Fruit fly (Drosophila melanogaster) whole organism, wandering third instar larva: ENCODE results near the gene Caper.

ENCODE experiments used
- Abd-B ChIP-seq: fragments of >200 bp; optimal IDR thresholded peaks from 2 replicates; lab custom pipeline; 2017; ENCODE audit warnings: missing biosample characterization, missing genetic modification characterization
- CG32264 ChIP-seq: fragments of 200-800 bp; sonication (Bioruptor generic); optimal IDR thresholded peaks from 2 replicates; lab custom pipeline; 2016; ENCODE audit warnings: missing biosample characterization, missing genetic modification characterization
- CG9705 ChIP-seq: fragments of 200-800 bp; sonication (Bioruptor generic); optimal IDR thresholded peaks from 2 replicates; lab custom pipeline; 2018; ENCODE audit warnings: missing biosample characterization, mild to moderate bottlenecking, missing genetic modification characterization
- CrebA ChIP-seq: fragments of 200-800 bp; sonication (Bioruptor generic); optimal IDR thresholded peaks from 2 replicates; lab custom pipeline; 2016; ENCODE audit warnings: missing biosample characterization, mild to moderate bottlenecking, missing genetic modification characterization, borderline replicate concordance
- Dfd ChIP-seq: fragments of >200 bp; optimal IDR thresholded peaks from 2 replicates; lab custom pipeline; 2017; ENCODE audit warnings: missing biosample characterization, missing genetic modification characterization
- Dif ChIP-seq: fragments of 200-275, 200-300 bp; sonication (Bioruptor generic); optimal IDR thresholded peaks from 2 replicates; lab custom pipeline; 2018; ENCODE audit warnings: missing biosample characterization, missing genetic modification characterization; ENCODE audit not compliant: partially characterized antibody
- GATAd ChIP-seq: sonication (Bioruptor generic); optimal IDR thresholded peaks from 2 replicates; lab custom pipeline; 2016; ENCODE audit warnings: missing biosample characterization, missing genetic modification characterization
- HLH106 ChIP-seq: fragments of 200-800 bp; optimal IDR thresholded peaks from 3 replicates; lab custom pipeline; 2019; ENCODE audit warnings: missing biosample characterization, mild to moderate bottlenecking, missing genetic modification characterization, moderate library complexity
- Hnf4 ChIP-seq: fragments of 200-800 bp; sonication (Bioruptor generic); optimal IDR thresholded peaks from 2 replicates; lab custom pipeline; 2016; ENCODE audit warnings: missing biosample characterization, mild to moderate bottlenecking, missing genetic modification characterization
- Hr78 ChIP-seq: fragments of >200 bp; optimal IDR thresholded peaks from 2 replicates; lab custom pipeline; 2017; ENCODE audit warnings: missing biosample characterization, missing genetic modification characterization
- Hr83 ChIP-seq: fragments of 200-300 bp; sonication (Bioruptor generic); optimal IDR thresholded peaks from 2 replicates; lab custom pipeline; 2016; ENCODE audit warnings: missing biosample characterization, mild to moderate bottlenecking, missing genetic modification characterization, moderate library complexity; ENCODE audit not compliant: poor library complexity, severe bottlenecking
- Jra ChIP-seq: sonication (Bioruptor generic); optimal IDR thresholded peaks from 2 replicates; lab custom pipeline; 2016; ENCODE audit warnings: missing biosample characterization, missing genetic modification characterization
- Mio ChIP-seq: sonication (Bioruptor generic); optimal IDR thresholded peaks from 2 replicates; lab custom pipeline; 2016; ENCODE audit warnings: missing biosample characterization, missing genetic modification characterization
- Myc ChIP-seq: fragments of >200 bp; optimal IDR thresholded peaks from 2 replicates; lab custom pipeline; 2017
- N ChIP-seq: fragments of >200 bp; optimal IDR thresholded peaks from 2 replicates; lab custom pipeline; 2018; ENCODE audit warnings: missing biosample characterization, missing external identifiers, missing genetic modification characterization
- OdsH ChIP-seq: fragments of 200-800 bp; sonication (Bioruptor generic); optimal IDR thresholded peaks from 2 replicates; lab custom pipeline; 2016; ENCODE audit warnings: missing biosample characterization, mild to moderate bottlenecking, missing genetic modification characterization
- Rel ChIP-seq, 2 experiments: fragments of 200-800 bp; sonication (Bioruptor generic) in 1 of 2; optimal IDR thresholded peaks; 2 replicates in 1 of 2; 3 replicates in 1 of 2; lab custom pipeline; 2016 to 2019; ENCODE audit warnings: mild to moderate bottlenecking in 2 of 2, missing biosample characterization in 2 of 2, missing genetic modification characterization in 2 of 2, moderate library complexity in 1 of 2
- Sp1 ChIP-seq: fragments of 200-800 bp; sonication (Bioruptor generic); optimal IDR thresholded peaks from 3 replicates; lab custom pipeline; 2019; ENCODE audit warnings: missing biosample characterization, mild to moderate bottlenecking, missing genetic modification characterization, moderate library complexity
- Vsx2 ChIP-seq: fragments of 200-300, 225-300 bp; sonication (Bioruptor generic); optimal IDR thresholded peaks from 2 replicates; lab custom pipeline; 2018; ENCODE audit warnings: missing biosample characterization, missing genetic modification characterization; ENCODE audit not compliant: partially characterized antibody
- br ChIP-seq: fragments of 200-800 bp; sonication (Bioruptor generic); optimal IDR thresholded peaks from 2 replicates; lab custom pipeline; 2016; ENCODE audit warnings: missing biosample characterization, missing genetic modification characterization
- brk ChIP-seq: fragments of 200-800 bp; sonication (Bioruptor generic); optimal IDR thresholded peaks from 2 replicates; lab custom pipeline; 2016; ENCODE audit warnings: missing biosample characterization, mild to moderate bottlenecking, missing genetic modification characterization
- dl ChIP-seq, 2 experiments: fragments of 175-275, 200-275 bp in 1 of 2; fragments of 200-275 bp in 1 of 2; sonication (Bioruptor generic); optimal IDR thresholded peaks; lab custom pipeline; 2018; ENCODE audit warnings: mild to moderate bottlenecking in 2 of 2, missing biosample characterization in 2 of 2, missing genetic modification characterization in 2 of 2, moderate library complexity in 2 of 2; ENCODE audit not compliant: partially characterized antibody in 2 of 2, insufficient read depth in 1 of 2
- dmrt93B ChIP-seq: fragments of 200-800 bp; sonication (Bioruptor generic); optimal IDR thresholded peaks from 2 replicates; lab custom pipeline; 2018; ENCODE audit warnings: missing biosample characterization, mild to moderate bottlenecking, missing genetic modification characterization
- dsf ChIP-seq: sonication (Bioruptor generic); optimal IDR thresholded peaks from 2 replicates; lab custom pipeline; 2016; ENCODE audit warnings: missing biosample characterization, missing genetic modification characterization, borderline replicate concordance
- ey ChIP-seq: fragments of 200-800 bp; sonication (Bioruptor generic); optimal IDR thresholded peaks from 2 replicates; lab custom pipeline; 2016; ENCODE audit warnings: missing biosample characterization, missing genetic modification characterization
- foxo ChIP-seq, 2 experiments: fragments of 200-800 bp; sonication (Bioruptor generic); optimal IDR thresholded peaks; 2 replicates in 1 of 2; 3 replicates in 1 of 2; lab custom pipeline; 2016 to 2017; ENCODE audit warnings: missing biosample characterization in 2 of 2, missing genetic modification characterization in 2 of 2
- fru ChIP-seq: fragments of 200-800 bp; sonication (Bioruptor generic); optimal IDR thresholded peaks from 3 replicates; lab custom pipeline; 2016; ENCODE audit warnings: missing biosample characterization, mild to moderate bottlenecking, missing genetic modification characterization
- h ChIP-seq: fragments of 200-800 bp; sonication (Bioruptor generic); optimal IDR thresholded peaks from 3 replicates; lab custom pipeline; 2016; ENCODE audit warnings: missing biosample characterization, mild to moderate bottlenecking, missing genetic modification characterization
- jim ChIP-seq: fragments of 175-275, 200-325 bp; sonication (Bioruptor generic); optimal IDR thresholded peaks from 2 replicates; lab custom pipeline; 2016; ENCODE audit warnings: missing biosample characterization, mild to moderate bottlenecking, missing genetic modification characterization
- lola ChIP-seq: fragments of >200 bp; optimal IDR thresholded peaks from 2 replicates; lab custom pipeline; 2017; ENCODE audit warnings: missing biosample characterization, missing genetic modification characterization
- pan ChIP-seq: fragments of >200 bp; optimal IDR thresholded peaks from 2 replicates; lab custom pipeline; 2017
- psq ChIP-seq: fragments of 200-800 bp; sonication (Bioruptor generic); optimal IDR thresholded peaks from 3 replicates; lab custom pipeline; 2017; ENCODE audit warnings: missing biosample characterization, mild to moderate bottlenecking, missing genetic modification characterization, moderate library complexity
- rgr ChIP-seq: fragments of 200-800 bp; sonication (Bioruptor generic); optimal IDR thresholded peaks from 3 replicates; lab custom pipeline; 2016; ENCODE audit warnings: missing biosample characterization, mild to moderate bottlenecking, missing genetic modification characterization
- sage ChIP-seq: fragments of 200-800 bp; sonication (Bioruptor generic); optimal IDR thresholded peaks from 2 replicates; lab custom pipeline; 2016; ENCODE audit warnings: missing biosample characterization, mild to moderate bottlenecking, missing genetic modification characterization
- sv ChIP-seq: fragments of 200-800 bp; sonication (Bioruptor generic); optimal IDR thresholded peaks from 3 replicates; lab custom pipeline; 2016; ENCODE audit warnings: missing biosample characterization, missing genetic modification characterization
- tai ChIP-seq: sonication (Bioruptor generic); optimal IDR thresholded peaks from 2 replicates; lab custom pipeline; 2016; ENCODE audit warnings: missing biosample characterization, missing genetic modification characterization
- usp ChIP-seq: fragments of >200 bp; optimal IDR thresholded peaks from 2 replicates; lab custom pipeline; 2017; ENCODE audit warnings: missing biosample characterization, missing genetic modification characterization
- woc ChIP-seq: sonication (Bioruptor generic); optimal IDR thresholded peaks from 2 replicates; lab custom pipeline; 2016; ENCODE audit warnings: missing biosample characterization, mild to moderate bottlenecking, missing genetic modification characterization

The Caper gene

dm6 chr2L:7032517-7032951 lies at the start of gene Caper, which contains the start of gene Rab30:
Gene Caper, plus strand, starts transcription at chr2L:7032721.
Gene Rab30, minus strand, starts transcription at chr2L:7032606.
- TF ChIP-seq dl (GFP tag; optimal IDR thresholded peaks at IDR 0.05; lab: Kevin White, UChicago; ENCODE audit: insufficient read depth in 1 of 2, partially characterized antibody in 2 of 2), result no peak
- no peak for TF ChIP-seq Dif
- peak; percentile 74 for TF ChIP-seq h (GFP tag; lab: Kevin White, UChicago)
- peak; percentile 51 for TF ChIP-seq HLH106 (tag; lab: Kevin White, UChicago)
- no peak for TF ChIP-seq Dfd (GFP tag; lab: Kevin White, UChicago)
- TF ChIP-seq ey (GFP tag; lab: Kevin White, UChicago), result peak; percentile 59
- TF ChIP-seq CG9705 (GFP tag; lab: Kevin White, UChicago), result no peak
- TF ChIP-seq sv (GFP tag; lab: Kevin White, UChicago), result peak; percentile 1
- TF ChIP-seq GATAd (GFP tag; lab: Kevin White, UChicago), result peak; percentile 39
- no peak for TF ChIP-seq Rel (GFP tag; optimal IDR thresholded peaks at IDR 0.05; lab: Kevin White, UChicago)
- peak; percentile 56 for TF ChIP-seq Rel (tag; optimal IDR thresholded peaks at IDR 0.05; lab: Kevin White, UChicago)
- TF ChIP-seq CG32264, result no peak
- TF ChIP-seq dsf, result peak; percentile 77
- TF ChIP-seq sage (GFP tag; lab: Kevin White, UChicago), result no peak
- TF ChIP-seq Myc (lab: Kevin White, UChicago), result no peak
- TF ChIP-seq fru (GFP tag; lab: Kevin White, UChicago), result peak; percentile 45
- TF ChIP-seq Jra (GFP tag; lab: Kevin White, UChicago), result peak; percentile 83
- no peak for TF ChIP-seq CrebA (GFP tag; lab: Kevin White, UChicago)
- peak; percentile 13 for TF ChIP-seq woc (GFP tag; lab: Kevin White, UChicago)
- TF ChIP-seq Hr78 (GFP tag; lab: Kevin White, UChicago), result no peak
- TF ChIP-seq Hnf4 (GFP tag; lab: Kevin White, UChicago), result peak; percentile 90
- peak; percentile 70 for TF ChIP-seq rgr (GFP tag; lab: Kevin White, UChicago)
- no peak for TF ChIP-seq jim
- TF ChIP-seq usp (GFP tag; lab: Kevin White, UChicago), result no peak
- TF ChIP-seq Vsx2 (GFP tag; lab: Kevin White, UChicago), result no peak
- peak; percentile 82 for TF ChIP-seq Hr83 (GFP tag; lab: Kevin White, UChicago)
- peak; percentile 80 for TF ChIP-seq brk (GFP tag; lab: Kevin White, UChicago)
- peak; percentile 55 for TF ChIP-seq br
- no peak for TF ChIP-seq dmrt93B (GFP tag; lab: Kevin White, UChicago)
- no peak for TF ChIP-seq N (GFP tag; lab: Kevin White, UChicago)
- no peak for TF ChIP-seq Abd-B (GFP tag; lab: Kevin White, UChicago)
- TF ChIP-seq pan (lab: Kevin White, UChicago), result no peak
- peak; percentile 46 for TF ChIP-seq Sp1 (GFP tag; lab: Kevin White, UChicago)
- peak; percentile 2 to 61 for TF ChIP-seq foxo (GFP tag; optimal IDR thresholded peaks at IDR 0.05; lab: Kevin White, UChicago)
- TF ChIP-seq lola (GFP tag; lab: Kevin White, UChicago), result no peak
- TF ChIP-seq psq (GFP tag; lab: Kevin White, UChicago), result peak; percentile 23
- TF ChIP-seq tai (GFP tag; lab: Kevin White, UChicago), result peak; percentile 89
- TF ChIP-seq OdsH (GFP tag; lab: Kevin White, UChicago), result no peak
- no peak for TF ChIP-seq Mio (GFP tag; lab: Kevin White, UChicago)

- TF ChIP-seq HLH106 (tag; lab: Kevin White, UChicago), result no peak
- peak; percentile 20 for TF ChIP-seq h (GFP tag; lab: Kevin White, UChicago)
- TF ChIP-seq lola (GFP tag; lab: Kevin White, UChicago), result no peak
- TF ChIP-seq dl (GFP tag; optimal IDR thresholded peaks at IDR 0.05; lab: Kevin White, UChicago; ENCODE audit: insufficient read depth in 1 of 2, partially characterized antibody in 2 of 2), result no peak
- TF ChIP-seq Hnf4 (GFP tag; lab: Kevin White, UChicago), result no peak
- no peak for TF ChIP-seq dmrt93B (GFP tag; lab: Kevin White, UChicago)
- peak; percentile 45 for TF ChIP-seq fru (GFP tag; lab: Kevin White, UChicago)
- no peak for TF ChIP-seq ey (GFP tag; lab: Kevin White, UChicago)
- no peak for TF ChIP-seq Vsx2 (GFP tag; lab: Kevin White, UChicago)
- no peak for TF ChIP-seq CrebA (GFP tag; lab: Kevin White, UChicago)
- TF ChIP-seq sv (GFP tag; lab: Kevin White, UChicago), result no peak
- peak; percentile 3 for TF ChIP-seq rgr (GFP tag; lab: Kevin White, UChicago)
- TF ChIP-seq foxo (GFP tag; optimal IDR thresholded peaks at IDR 0.05; lab: Kevin White, UChicago), result peak in 1 of 2 experiments; percentile 24
- TF ChIP-seq N (GFP tag; lab: Kevin White, UChicago), result no peak
These were observed 41.4 kb upstream of the Caper start for dm6 chr2L:6991085-6991484.
